Worm (Caenorhabditis elegans) whole organism, L1 larva: ENCODE data around the gene nhr-102.

Experiments
- alr-1 ChIP-seq: fragments of 200-800 bp; sonication (Bioruptor generic); optimal IDR thresholded peaks from 2 replicates; lab custom pipeline; 2018; ENCODE audit warnings: borderline replicate concordance, mild to moderate bottlenecking, missing genetic modification characterization, missing compliant biosample characterization
- aly-2 ChIP-seq: fragments of 150-350 bp; optimal IDR thresholded peaks from 2 replicates; lab custom pipeline; 2014; ENCODE audit warnings: missing biosample characterization, missing genetic modification characterization
- ceh-63 ChIP-seq: fragments of 200-800 bp; sonication (Bioruptor generic); optimal IDR thresholded peaks from 2 replicates; lab custom pipeline; 2018; ENCODE audit warnings: mild to moderate bottlenecking, missing genetic modification characterization, missing compliant biosample characterization
- elt-2 ChIP-seq: sonication (generic microtip); optimal IDR thresholded peaks from 2 replicates; lab custom pipeline; 2016; ENCODE audit warnings: missing genetic modification characterization, mild to moderate bottlenecking, inconsistent platforms, missing compliant biosample characterization, missing genetic modification reagents
- hpl-2 ChIP-seq: fragments of 150-350 bp; optimal IDR thresholded peaks from 2 replicates; lab custom pipeline; 2014; ENCODE audit warnings: missing biosample characterization, missing genetic modification reagents, missing genetic modification characterization
- lin-14 ChIP-seq: fragments of 200-800 bp; sonication (Bioruptor generic); optimal IDR thresholded peaks from 2 replicates; lab custom pipeline; 2018; ENCODE audit warnings: mild to moderate bottlenecking, missing genetic modification characterization, moderate library complexity, missing compliant biosample characterization
- mep-1 ChIP-seq: fragments of 150-350 bp; optimal IDR thresholded peaks from 2 replicates; lab custom pipeline; 2014; ENCODE audit warnings: missing biosample characterization, missing genetic modification characterization
- nhr-20 ChIP-seq: sonication (generic microtip); optimal IDR thresholded peaks from 2 replicates; lab custom pipeline; 2016; ENCODE audit warnings: mild to moderate bottlenecking, missing genetic modification characterization, missing compliant biosample characterization
- nhr-71 ChIP-seq: sonication (generic microtip); optimal IDR thresholded peaks from 2 replicates; lab custom pipeline; 2016; ENCODE audit warnings: mild to moderate bottlenecking, missing genetic modification characterization, moderate library complexity, missing compliant biosample characterization
- nhr-90 ChIP-seq: sonication (generic microtip); optimal IDR thresholded peaks from 2 replicates; lab custom pipeline; 2016; ENCODE audit warnings: mild to moderate bottlenecking, missing genetic modification characterization, missing compliant biosample characterization; ENCODE audit not compliant: poor library complexity
- unc-130 ChIP-seq: fragments of 150-350 bp; optimal IDR thresholded peaks from 2 replicates; lab custom pipeline; 2017; ENCODE audit warnings: missing biosample characterization, missing genetic modification characterization, inconsistent platforms
- unc-62 ChIP-seq: fragments of 150-350 bp; optimal IDR thresholded peaks from 2 replicates; lab custom pipeline; 2014; ENCODE audit warnings: missing biosample characterization, missing genetic modification reagents, missing genetic modification characterization
- unc-86 ChIP-seq: sonication (generic microtip); optimal IDR thresholded peaks from 2 replicates; lab custom pipeline; 2016; ENCODE audit warnings: missing genetic modification characterization, missing compliant biosample characterization
- zag-1 ChIP-seq: fragments of 150-350 bp; optimal IDR thresholded peaks from 2 replicates; lab custom pipeline; 2014; ENCODE audit warnings: missing biosample characterization, missing genetic modification characterization

DNA sequence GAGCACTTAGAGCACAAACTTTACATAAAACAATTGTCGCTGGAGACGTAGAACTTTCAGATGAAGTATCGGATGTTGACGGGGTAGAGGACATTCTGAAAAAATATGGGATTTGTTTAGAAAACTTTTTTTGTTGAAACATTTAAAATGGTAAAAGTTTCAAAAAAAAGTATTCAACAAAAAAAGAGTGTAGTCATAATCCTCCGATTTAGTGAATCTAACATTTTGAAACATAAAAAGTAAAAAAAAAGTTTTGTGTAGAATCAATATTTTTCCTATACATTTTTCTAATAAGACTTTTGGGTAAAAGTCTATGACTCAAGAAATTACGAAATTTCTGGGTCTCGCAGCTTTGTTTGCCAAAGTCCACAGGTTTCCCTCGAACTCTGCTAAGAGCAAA is 20.5 kb upstream of the nhr-102 start, which contains the start of gene nhr-213:
- no peak for TF ChIP-seq elt-2 (tag; lab: Kevin White, UChicago)
- TF ChIP-seq ceh-63 (GFP tag; lab: Kevin White, UChicago), result no peak
- no peak for TF ChIP-seq unc-86 (tag; lab: Kevin White, UChicago)
- TF ChIP-seq lin-14 (GFP tag; lab: Kevin White, UChicago), result no peak
- no peak for TF ChIP-seq aly-2
- no peak for TF ChIP-seq alr-1 (tag; lab: Kevin White, UChicago)
- TF ChIP-seq nhr-20 (tag; lab: Kevin White, UChicago), result no peak
- TF ChIP-seq unc-130 (tag; lab: Kevin White, UChicago), result no peak
- no peak for TF ChIP-seq mep-1
- TF ChIP-seq hpl-2, result no peak
- TF ChIP-seq nhr-71, result no peak
- TF ChIP-seq zag-1, result no peak
- no peak for TF ChIP-seq nhr-90 (tag; lab: Kevin White, UChicago)
- no peak for TF ChIP-seq unc-62 (GFP tag; lab: Kevin White, UChicago)
